Worm (Caenorhabditis elegans) whole organism, L4 larva: ENCODE measurements around the gene rdl-1.

ENCODE experiments used
- F26F4.8 ChIP-seq: fragments of 200-800 bp; sonication (Bioruptor generic); conservative IDR thresholded peaks from 2 replicates; pipeline ENCODE4 v1.3.6; 2022; ENCODE audit warnings: missing genetic modification characterization, missing compliant biosample characterization
- Y75B8A.6 ChIP-seq: fragments of 200-800 bp; sonication (Bioruptor generic); IDR thresholded peaks from 2 replicates; pipeline ENCODE4 v1.3.6; 2022; ENCODE audit warnings: missing genetic modification reagents, missing genetic modification characterization, missing compliant biosample characterization
- ama-1 ChIP-seq: fragments of 150-350 bp; optimal IDR thresholded peaks from 2 replicates; lab custom pipeline; 2014; ENCODE audit warnings: inconsistent platforms, mixed read lengths
- ceh-82 ChIP-seq: sonication (generic microtip); optimal IDR thresholded peaks from 2 replicates; lab custom pipeline; 2017; ENCODE audit warnings: missing biosample characterization, missing genetic modification characterization
- daf-12 ChIP-seq: fragments of 150-350 bp; optimal IDR thresholded peaks from 2 replicates; lab custom pipeline; 2014; ENCODE audit warnings: missing biosample characterization, missing genetic modification reagents, missing genetic modification characterization
- dmd-6 ChIP-seq: fragments of 200-800 bp; sonication (Bioruptor generic); IDR thresholded peaks from 2 replicates; pipeline ENCODE4 v1.3.6; 2022; ENCODE audit warnings: missing genetic modification reagents, missing genetic modification characterization, missing compliant biosample characterization
- fos-1 ChIP-seq: fragments of 150-350 bp; optimal IDR thresholded peaks from 2 replicates; lab custom pipeline; 2014; ENCODE audit warnings: missing biosample characterization, missing genetic modification characterization
- hif-1 ChIP-seq, 2 experiments: sonication (generic microtip); optimal IDR thresholded peaks; 2 replicates each; lab custom pipeline; 2016 to 2017; ENCODE audit warnings: missing compliant biosample characterization in 2 of 2, missing genetic modification characterization in 2 of 2, missing genetic modification reagents in 2 of 2, missing genotype in 2 of 2, mild to moderate bottlenecking in 1 of 2
- mdl-1 ChIP-seq, 2 experiments: fragments of 150-350 bp in 1 of 2; sonication (generic microtip) in 1 of 2; optimal IDR thresholded peaks; 2 replicates each; lab custom pipeline; 2014 to 2017; ENCODE audit warnings: missing biosample characterization in 2 of 2, missing genetic modification characterization in 2 of 2
- unc-62 ChIP-seq, 3 experiments: fragments of 150-350 bp in 1 of 3; sonication (generic microtip); optimal IDR thresholded peaks in 2 of 3; peaks in 1 of 3; 1 replicate in 1 of 3; 2 replicates in 2 of 3; lab custom pipeline; 2014 to 2017; ENCODE audit warnings: missing biosample characterization in 3 of 3, missing genetic modification characterization in 3 of 3, missing genetic modification reagents in 3 of 3, missing genotype in 1 of 3

- TF ChIP-seq F26F4.8 (no peak), unc-62 (GFP tag; optimal IDR thresholded peaks at IDR 0.05 in 1 of 2; lab: Kevin White, UChicago) (no peak), unc-62 (tag; optimal IDR thresholded peaks at IDR 0.05; lab: Kevin White, UChicago) (no peak), fos-1 (no peak), Y75B8A.6 (GFP tag; lab: Robert Waterston, UW) (no peak), daf-12 (tag; lab: Kevin White, UChicago) (no peak), ceh-82 (tag; lab: Kevin White, UChicago) (no peak), ama-1 (lab: Kevin White, UChicago) (peak; percentile 44), dmd-6 (GFP tag; lab: Robert Waterston, UW) (peak; percentile 25; the same call in 1 of the 2 replicates), hif-1 (tag; optimal IDR thresholded peaks at IDR 0.05; lab: Kevin White, UChicago) (peak in 1 of 2 experiments; percentile 4), mdl-1 (tag; optimal IDR thresholded peaks at IDR 0.05; lab: Kevin White, UChicago) (no peak)
Observed at ce11 chrIV:7785506-7786065, 15.5 kb upstream of the rdl-1 start, which contains the start of gene tag-322.
